Worm (Caenorhabditis elegans) whole organism, L4/young adult: ENCODE measurements around the gene EEED8.4.

Experiments
- W03F9.2 ChIP-seq: fragments of 150-350 bp; optimal IDR thresholded peaks from 2 replicates; lab custom pipeline; 2014; ENCODE audit warnings: missing biosample characterization, missing genetic modification characterization
- dao-5 ChIP-seq: sonication (generic microtip); optimal IDR thresholded peaks from 2 replicates; lab custom pipeline; 2016; ENCODE audit warnings: missing genotype, missing genetic modification characterization, moderate library complexity, missing compliant biosample characterization
- him-1 ChIP-seq: sonication (generic microtip); optimal IDR thresholded peaks from 2 replicates; lab custom pipeline; 2016; ENCODE audit warnings: missing genotype, missing genetic modification reagents, missing genetic modification characterization, missing compliant biosample characterization

The EEED8.4 gene

DNA sequence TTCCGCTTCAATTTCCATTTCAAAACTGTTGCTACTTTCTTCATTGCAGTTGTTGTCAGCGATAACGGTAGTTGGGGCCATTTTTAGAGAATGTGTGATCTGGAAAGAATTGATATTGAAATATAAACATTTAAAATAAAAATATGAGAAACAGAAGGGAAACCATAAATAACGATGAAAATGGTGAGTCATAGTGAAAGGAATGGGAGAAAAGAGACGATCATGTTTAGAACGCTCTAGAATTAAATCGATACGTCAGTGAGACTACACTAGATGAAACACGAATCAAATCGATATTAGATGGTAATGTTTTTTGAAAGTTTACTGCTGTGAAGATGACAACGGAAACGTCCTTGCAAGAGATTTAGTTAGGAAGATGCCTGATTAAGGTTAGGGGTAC lies at the start of gene EEED8.4, which contains the start of gene EEED8.12:
Gene EEED8.4, plus strand, starts transcription at position 396 of the 400 bp plus-strand sequence.
Gene EEED8.12, minus strand, starts transcription at position 101 of the 400 bp plus-strand sequence.
- TF ChIP-seq dao-5 (tag; lab: Kevin White, UChicago) (no peak), W03F9.2 (tag; lab: Kevin White, UChicago) (no peak), him-1 (tag; lab: Kevin White, UChicago) (no peak)

DNA sequence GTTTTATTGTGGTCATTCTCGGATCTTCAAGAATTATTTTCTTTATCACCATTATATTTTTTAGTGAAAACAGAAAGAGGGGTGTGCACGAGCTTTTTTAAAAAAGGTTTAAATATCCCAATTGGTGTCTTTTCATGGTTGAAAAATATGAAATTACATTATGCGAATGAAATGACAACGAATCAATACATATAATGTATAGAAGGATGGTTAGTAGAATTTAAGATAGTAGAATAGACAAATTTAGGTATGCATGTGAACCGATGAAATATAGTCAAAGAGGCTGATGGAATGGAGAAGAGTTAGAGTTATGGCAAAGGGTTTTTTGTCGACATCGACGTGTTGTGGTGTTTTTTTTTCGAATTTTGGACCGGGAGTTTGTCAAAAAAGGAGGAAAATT lies 44.6 kb upstream of the EEED8.4 start:
- no peak for TF ChIP-seq W03F9.2 (tag; lab: Kevin White, UChicago)
- no peak for TF ChIP-seq him-1 (tag; lab: Kevin White, UChicago)
- no peak for TF ChIP-seq dao-5 (tag; lab: Kevin White, UChicago)

DNA sequence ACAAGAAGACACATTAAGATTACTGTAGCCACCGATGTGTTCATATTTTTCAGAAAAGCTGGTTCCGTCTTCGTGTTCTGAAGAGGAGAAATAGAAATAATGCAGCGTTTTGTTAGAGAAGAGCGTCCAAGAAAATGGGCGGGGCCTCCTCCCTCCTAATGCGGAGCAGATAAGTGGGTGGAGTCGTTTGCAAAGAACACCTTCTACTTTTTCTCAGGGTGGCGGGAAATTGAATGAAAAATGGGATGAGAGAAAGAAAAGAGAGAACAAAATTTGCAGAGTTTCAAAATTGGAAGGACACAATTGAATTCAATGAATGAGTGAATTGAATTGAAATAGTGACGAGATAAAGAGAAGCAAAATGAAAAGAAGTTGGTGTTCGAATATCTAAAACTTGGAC lies 43.5 kb upstream of the EEED8.4 start, which contains the start of gene F09E5.16:
Gene F09E5.16, minus strand, starts transcription at position 101 of the 400 bp plus-strand sequence.
- TF ChIP-seq him-1 (tag; lab: Kevin White, UChicago) (no peak), dao-5 (tag; lab: Kevin White, UChicago) (no peak), W03F9.2 (tag; lab: Kevin White, UChicago) (no peak)

DNA sequence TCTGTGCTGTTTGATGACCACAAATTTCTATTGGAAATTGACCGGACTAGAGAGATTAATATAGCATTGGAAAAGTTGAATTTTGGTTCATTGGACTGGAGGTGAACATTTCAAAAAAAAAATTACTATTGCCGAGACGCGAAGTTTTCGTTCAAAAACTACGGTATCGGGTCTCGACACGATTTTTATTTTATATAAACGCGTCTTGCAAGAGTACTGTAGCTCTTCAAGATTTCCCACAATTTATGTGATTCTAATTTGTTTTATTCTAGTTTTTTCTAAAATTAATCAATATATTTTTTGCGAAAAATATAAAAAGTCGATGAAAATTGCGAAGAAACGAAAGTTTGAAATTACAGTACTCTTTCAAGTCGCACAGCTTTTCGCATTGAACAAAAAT lies 38.5 kb upstream of the EEED8.4 start, which contains the start of gene F09E5.12:
Gene F09E5.12, minus strand, starts transcription at position 101 of the 400 bp plus-strand sequence.
- TF ChIP-seq W03F9.2 (tag; lab: Kevin White, UChicago) (no peak), him-1 (tag; lab: Kevin White, UChicago) (no peak), dao-5 (tag; lab: Kevin White, UChicago) (no peak)

DNA sequence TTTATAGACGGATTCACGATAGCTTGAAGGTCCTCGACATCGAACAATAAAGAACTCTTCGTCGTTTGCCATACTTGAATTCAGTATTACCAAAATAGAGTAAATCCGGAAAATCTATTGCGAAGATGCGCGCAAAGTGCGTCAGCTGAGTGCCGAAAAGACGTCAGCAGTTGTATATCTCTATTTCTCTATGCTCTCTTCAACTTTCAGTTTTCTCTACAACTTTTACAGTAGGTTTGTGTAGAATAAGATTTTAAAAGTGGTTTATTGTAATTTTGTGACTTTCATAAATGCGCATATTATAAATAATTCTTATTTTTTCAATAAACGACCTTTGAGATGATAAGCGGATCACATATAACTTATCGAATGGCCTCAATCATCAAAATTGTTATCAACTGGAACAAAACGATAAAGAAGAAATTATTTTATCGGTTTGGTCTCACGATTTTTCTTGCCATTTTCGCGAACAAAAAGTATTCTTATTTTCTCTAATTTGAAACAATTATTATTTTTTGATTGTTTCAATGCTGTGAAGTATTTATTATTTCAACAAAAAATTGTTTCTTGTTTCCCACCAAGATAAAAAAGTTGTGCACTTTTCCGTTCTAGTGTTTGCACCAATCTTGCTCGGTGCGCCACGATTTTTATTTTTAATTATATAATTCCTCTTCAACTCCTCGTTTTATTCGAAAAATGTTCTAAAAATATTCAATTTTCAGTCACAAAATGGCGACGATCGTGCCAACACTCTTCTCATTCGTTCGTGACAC lies 35.7 kb upstream of the EEED8.4 start, which contains the start of the genes agt-2 and F09E5.3:
Gene agt-2, minus strand, starts transcription at position 553 of the 773 bp plus-strand sequence.
Gene F09E5.3, plus strand, starts transcription at position 723 of the 773 bp plus-strand sequence.
- TF ChIP-seq W03F9.2 (tag; lab: Kevin White, UChicago): peak; percentile 89
- TF ChIP-seq dao-5 (tag; lab: Kevin White, UChicago): no peak

DNA sequence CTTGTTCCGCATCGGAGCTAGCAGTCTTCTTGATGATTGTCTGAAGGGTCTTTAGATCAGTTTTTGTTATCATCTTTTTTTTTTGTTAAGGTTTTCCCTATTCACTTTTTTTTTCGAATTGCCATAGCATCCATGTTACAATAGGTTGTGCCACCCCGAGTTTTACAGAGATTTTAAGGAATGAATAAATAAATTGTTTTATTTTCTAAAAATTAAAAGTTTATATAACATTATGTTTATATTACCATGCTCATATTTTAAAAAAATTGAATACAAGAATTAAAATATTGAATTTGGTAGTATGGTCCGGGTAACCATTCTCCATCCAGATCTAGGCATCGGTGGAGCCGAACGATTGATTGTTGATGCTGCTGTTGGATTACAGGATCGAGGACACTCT lies 34.2 kb upstream of the EEED8.4 start, which contains the start of gene algn-2:
Gene algn-2, plus strand, starts transcription at position 301 of the 400 bp plus-strand sequence.
- TF ChIP-seq dao-5 (tag; lab: Kevin White, UChicago): no peak
- TF ChIP-seq him-1 (tag; lab: Kevin White, UChicago): no peak
- no peak for TF ChIP-seq W03F9.2 (tag; lab: Kevin White, UChicago)

DNA sequence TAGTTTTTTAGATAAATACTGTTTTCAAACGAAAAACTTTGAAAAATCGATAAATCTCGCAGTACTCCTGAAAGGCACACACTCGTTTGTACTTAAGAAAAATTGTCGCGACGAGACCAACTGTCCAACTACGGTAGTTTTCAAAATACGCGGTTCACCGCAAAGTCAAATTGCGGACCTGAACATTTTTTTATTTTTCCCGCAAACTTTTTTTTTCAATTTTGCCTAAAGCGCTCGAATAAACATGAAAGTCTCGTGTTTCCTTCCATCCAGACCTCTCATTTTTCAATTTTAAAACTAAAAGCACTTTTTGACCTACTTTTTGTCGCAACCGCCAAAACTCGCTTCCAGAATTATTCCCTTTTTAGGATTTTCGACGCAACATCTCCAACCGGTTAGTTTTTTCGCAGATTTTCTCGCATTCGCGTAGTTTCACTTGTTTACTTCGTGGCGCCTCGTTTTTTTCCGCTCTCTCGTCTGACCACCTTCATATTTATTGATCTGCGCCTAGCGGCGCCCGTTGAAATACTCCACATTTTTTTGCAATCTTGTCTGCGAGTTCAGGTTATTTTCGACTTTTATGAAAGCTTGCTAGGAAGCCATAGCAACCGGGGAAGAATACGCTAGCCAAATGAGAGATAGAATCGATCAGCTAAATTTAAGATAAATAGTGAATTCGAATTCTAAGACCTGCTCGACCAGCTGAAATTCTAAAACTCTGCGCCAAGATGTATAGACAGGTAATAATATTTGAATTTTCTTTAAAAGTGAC lies 31.5 kb upstream of the EEED8.4 start, which contains the start of gene prdx-2:
Gene prdx-2, plus strand, starts transcription at position 729 of the 772 bp plus-strand sequence.
- no peak for TF ChIP-seq W03F9.2 (tag; lab: Kevin White, UChicago)
- no peak for TF ChIP-seq him-1 (tag; lab: Kevin White, UChicago)
- no peak for TF ChIP-seq dao-5 (tag; lab: Kevin White, UChicago)

DNA sequence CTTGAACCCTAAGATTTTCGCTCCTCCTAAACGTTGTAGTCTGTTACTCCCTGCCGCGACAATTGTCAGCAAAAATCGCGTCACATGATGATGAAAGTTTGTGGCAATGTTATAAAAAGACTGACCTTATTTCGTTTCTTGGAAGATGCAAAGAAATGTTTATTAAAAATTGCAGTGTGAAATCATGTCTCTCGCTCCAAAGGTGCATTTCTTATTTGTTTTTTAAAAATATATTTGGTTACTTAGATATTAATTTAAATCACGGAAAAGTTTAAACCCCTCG lies 30.9 kb upstream of the EEED8.4 start:
- TF ChIP-seq W03F9.2 (tag; lab: Kevin White, UChicago) (no peak), dao-5 (tag; lab: Kevin White, UChicago) (no peak), him-1 (tag; lab: Kevin White, UChicago) (no peak)

DNA sequence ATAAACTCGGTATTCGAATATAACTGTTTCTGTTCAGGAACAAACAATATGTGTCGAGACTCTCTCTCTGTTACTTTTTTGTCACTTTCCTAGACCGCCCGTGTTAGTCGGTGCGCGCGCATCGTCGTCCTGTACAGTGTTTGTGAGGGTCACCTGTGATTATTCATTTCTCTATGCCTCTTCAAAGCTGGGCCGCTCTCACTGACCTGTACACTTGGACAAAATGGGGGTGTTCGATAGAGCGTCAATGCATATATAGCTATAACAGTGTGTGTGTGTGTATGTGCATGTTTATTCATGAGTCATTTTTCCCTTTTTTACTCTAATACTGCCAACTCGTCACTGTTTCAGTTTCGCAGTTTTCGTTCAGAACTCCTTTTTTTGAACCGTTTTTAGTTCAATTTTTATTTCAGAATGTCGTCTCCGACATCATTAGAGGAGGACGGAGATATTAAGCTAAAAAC lies 29.5 kb upstream of the EEED8.4 start, which contains the start of gene pkc-3:
Gene pkc-3, plus strand, starts transcription at position 414 of the 464 bp plus-strand sequence.
- TF ChIP-seq W03F9.2 (tag; lab: Kevin White, UChicago) (no peak), dao-5 (tag; lab: Kevin White, UChicago) (no peak), him-1 (tag; lab: Kevin White, UChicago) (no peak)

DNA sequence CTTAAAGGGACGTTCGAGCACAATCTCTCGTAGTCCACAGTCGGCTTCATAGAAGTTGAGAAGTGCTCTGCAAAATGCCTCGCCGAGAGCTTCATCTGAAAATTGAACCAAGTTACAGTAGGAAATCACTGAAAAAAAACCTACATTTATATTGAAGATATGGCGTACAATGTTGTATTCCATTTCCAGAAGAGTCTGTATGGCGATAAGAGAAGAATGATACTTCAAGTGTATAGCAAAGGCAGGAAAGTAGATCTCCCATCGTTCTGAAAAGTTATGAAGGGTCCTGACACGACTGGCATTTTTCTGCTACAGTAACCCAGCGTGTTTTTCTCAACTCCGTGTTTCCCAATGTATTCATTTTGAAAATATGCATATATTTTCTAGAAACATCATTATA lies 24.8 kb upstream of the EEED8.4 start:
- TF ChIP-seq him-1 (tag; lab: Kevin White, UChicago) (no peak), W03F9.2 (tag; lab: Kevin White, UChicago) (no peak), dao-5 (tag; lab: Kevin White, UChicago) (no peak)

DNA sequence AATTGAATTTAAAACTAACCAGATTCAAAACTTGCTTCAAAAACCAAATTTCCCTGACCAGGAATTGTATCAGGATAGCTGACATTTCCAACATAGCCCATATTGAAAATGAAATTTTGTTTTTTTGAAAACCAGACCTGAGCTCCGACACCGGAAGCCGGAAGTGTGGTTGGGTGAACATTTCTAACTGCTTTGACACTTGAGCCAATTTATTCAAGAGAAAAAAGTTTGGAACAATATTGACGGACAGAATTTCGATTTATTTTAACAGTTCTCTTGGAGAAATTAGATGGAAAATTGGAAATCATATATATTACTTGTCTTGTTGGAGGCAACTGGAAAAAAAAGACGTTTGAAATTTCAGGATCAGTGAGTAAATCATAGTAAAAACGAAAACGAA lies 21.9 kb upstream of the EEED8.4 start, which contains the start of gene ccpp-6:
Gene ccpp-6, minus strand, starts transcription at position 101 of the 400 bp plus-strand sequence.
- TF ChIP-seq him-1 (tag; lab: Kevin White, UChicago) (no peak), dao-5 (tag; lab: Kevin White, UChicago) (no peak), W03F9.2 (tag; lab: Kevin White, UChicago) (no peak)

DNA sequence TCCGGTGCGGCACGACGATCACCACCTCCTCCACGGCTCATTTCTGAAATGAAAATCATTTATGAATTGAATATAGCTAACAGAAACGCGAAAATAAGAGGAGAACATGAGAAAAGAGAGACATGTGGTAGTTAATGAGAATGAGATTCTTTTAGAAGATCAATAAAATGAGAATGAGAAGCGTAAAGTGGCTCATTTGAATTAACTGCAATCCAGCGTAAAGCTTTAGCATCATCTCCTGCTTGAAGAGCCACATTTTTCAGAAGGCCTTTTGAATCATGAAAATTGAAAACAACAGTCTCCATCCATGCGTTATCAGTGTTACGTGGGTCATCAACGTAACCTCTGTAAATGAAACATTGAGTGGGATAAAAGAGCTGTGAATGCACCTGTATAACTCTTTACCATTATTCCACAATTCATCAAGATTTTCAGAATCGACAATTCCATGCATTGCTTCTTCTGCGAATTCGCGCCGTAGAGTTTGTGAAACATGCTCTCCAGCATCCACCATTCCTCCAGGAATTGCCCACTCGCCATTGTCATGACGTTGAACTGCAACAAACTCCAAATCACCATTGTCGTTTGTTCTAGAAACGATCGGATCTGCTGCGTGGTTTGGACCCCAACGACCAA lies 20.2 kb upstream of the EEED8.4 start, which contains the start of gene rsp-4:
Gene rsp-4, minus strand, starts transcription at position 51 of the 636 bp plus-strand sequence.
- TF ChIP-seq W03F9.2 (tag; lab: Kevin White, UChicago) (no peak), dao-5 (tag; lab: Kevin White, UChicago) (no peak), him-1 (tag; lab: Kevin White, UChicago) (no peak)
